Worm (Caenorhabditis elegans) whole organism, mixed stage, embryonic: ENCODE results near the gene set-31.

Experiments
- blmp-1 ChIP-seq: fragments of 150-350 bp; optimal IDR thresholded peaks from 2 replicates; lab custom pipeline; 2014; ENCODE audit warnings: missing biosample characterization, missing genetic modification characterization
- ceh-83 ChIP-seq: fragments of 200-800 bp; sonication (Bioruptor generic); optimal IDR thresholded peaks from 2 replicates; lab custom pipeline; 2018; ENCODE audit warnings: mild to moderate bottlenecking, missing genetic modification characterization, missing compliant biosample characterization
- ces-1 ChIP-seq: fragments of 150-350 bp; optimal IDR thresholded peaks from 2 replicates; lab custom pipeline; 2014; ENCODE audit warnings: missing biosample characterization, missing genetic modification reagents, missing genetic modification characterization
- cnd-1 ChIP-seq: fragments of 200-800 bp; sonication (Bioruptor generic); optimal IDR thresholded peaks from 2 replicates; lab custom pipeline; 2018; ENCODE audit warnings: mild to moderate bottlenecking, missing genetic modification characterization, missing compliant biosample characterization
- lsy-2 ChIP-seq: fragments of 150-350 bp; optimal IDR thresholded peaks from 2 replicates; lab custom pipeline; 2014; ENCODE audit warnings: missing biosample characterization, missing genetic modification characterization
- sem-2 ChIP-seq: fragments of 200-800 bp; sonication (Bioruptor generic); optimal IDR thresholded peaks from 2 replicates; lab custom pipeline; 2018; ENCODE audit warnings: mild to moderate bottlenecking, missing genetic modification characterization, missing compliant biosample characterization
- snpc-4 ChIP-seq: fragments of 150-350 bp; optimal IDR thresholded peaks from 2 replicates; lab custom pipeline; 2014; ENCODE audit warnings: missing biosample characterization, missing genetic modification characterization

- TF ChIP-seq lsy-2 (tag; lab: Kevin White, UChicago) (no peak), sem-2 (no peak), cnd-1 (no peak), ceh-83 (GFP tag; lab: Kevin White, UChicago) (no peak), ces-1 (no peak), blmp-1 (tag; lab: Kevin White, UChicago) (no peak), snpc-4 (tag; lab: Kevin White, UChicago) (no peak)
Observed at ce11 chrV:14378052-14378451, 39.7 kb upstream of the set-31 start.
